Worm (Caenorhabditis elegans) whole organism, early embryonic: Measurements from ENCODE around the gene csc-1.

Source experiments
- B0310.2 ChIP-seq: sonication (generic microtip); optimal IDR thresholded peaks from 2 replicates; lab custom pipeline; 2016; ENCODE audit warnings: mild to moderate bottlenecking, missing genetic modification characterization, missing compliant biosample characterization
- F13C5.2 ChIP-seq: sonication (generic microtip); optimal IDR thresholded peaks from 2 replicates; lab custom pipeline; 2017; ENCODE audit warnings: mild to moderate bottlenecking, missing genetic modification characterization, inconsistent platforms, missing compliant biosample characterization
- aly-1 ChIP-seq: sonication (generic microtip); optimal IDR thresholded peaks from 2 replicates; lab custom pipeline; 2016; ENCODE audit warnings: missing genetic modification characterization, missing compliant biosample characterization
- ama-1 ChIP-seq: fragments of 150-350 bp; optimal IDR thresholded peaks from 2 replicates; lab custom pipeline; 2014
- ceh-36 ChIP-seq: sonication (generic microtip); optimal IDR thresholded peaks from 2 replicates; lab custom pipeline; 2016; ENCODE audit warnings: missing genetic modification characterization, inconsistent platforms, missing compliant biosample characterization
- flt-1 ChIP-seq: fragments of 200-800 bp; sonication (Bioruptor generic); IDR thresholded peaks from 2 replicates; pipeline ENCODE4 v1.3.6; 2022; ENCODE audit warnings: missing genetic modification characterization, missing compliant biosample characterization
- hmbx-1 ChIP-seq: sonication (generic microtip); optimal IDR thresholded peaks from 2 replicates; lab custom pipeline; 2016; ENCODE audit warnings: mild to moderate bottlenecking, missing genetic modification characterization, missing compliant biosample characterization
- hmg-4 ChIP-seq: fragments of 200-800 bp; sonication (Bioruptor generic); optimal IDR thresholded peaks from 2 replicates; lab custom pipeline; 2018; ENCODE audit warnings: mild to moderate bottlenecking, missing genetic modification characterization, missing compliant biosample characterization
- hnd-1 ChIP-seq: sonication (generic microtip); optimal IDR thresholded peaks from 2 replicates; lab custom pipeline; 2016; ENCODE audit warnings: missing genetic modification characterization, missing compliant biosample characterization
- pes-1 ChIP-seq: fragments of 200-800 bp; sonication (Bioruptor generic); IDR thresholded peaks from 2 replicates; pipeline ENCODE4 v1.3.6; 2022; ENCODE audit warnings: missing genetic modification reagents, missing genetic modification characterization, missing compliant biosample characterization
- sea-1 ChIP-seq: fragments of 200-800 bp; sonication (Bioruptor generic); conservative IDR thresholded peaks from 2 replicates; pipeline ENCODE4 v1.3.6; 2022; ENCODE audit warnings: missing genetic modification characterization, missing compliant biosample characterization
- tbx-11 ChIP-seq: fragments of 200-800 bp; sonication (Bioruptor generic); IDR thresholded peaks from 2 replicates; pipeline ENCODE4 v1.3.6; 2022; ENCODE audit warnings: missing genetic modification characterization, missing compliant biosample characterization
- tbx-37 ChIP-seq: fragments of 200-800 bp; sonication (Bioruptor generic); conservative IDR thresholded peaks from 2 replicates; pipeline ENCODE4 v1.3.6; 2022; ENCODE audit warnings: missing genetic modification reagents, missing genetic modification characterization, missing compliant biosample characterization
- tra-4 ChIP-seq: sonication (generic microtip); optimal IDR thresholded peaks from 2 replicates; lab custom pipeline; 2017; ENCODE audit warnings: missing genetic modification characterization, missing compliant biosample characterization

ce11 chrII:13547545-13547944 is 49.2 kb upstream of the csc-1 start, which contains the start of gene ddl-2:
- TF ChIP-seq ama-1 (lab: Kevin White, UChicago) (no peak), hmg-4 (GFP tag; lab: Kevin White, UChicago) (no peak), hnd-1 (no peak), aly-1 (tag; lab: Kevin White, UChicago) (no peak), tra-4 (tag; lab: Kevin White, UChicago) (no peak), tbx-37 (GFP tag; lab: Robert Waterston, UW) (no peak), hmbx-1 (tag; lab: Kevin White, UChicago) (no peak), flt-1 (GFP tag; lab: Robert Waterston, UW) (no peak), tbx-11 (GFP tag; lab: Robert Waterston, UW) (no peak), pes-1 (GFP tag; lab: Robert Waterston, UW) (no peak), F13C5.2 (no peak), B0310.2 (tag; lab: Kevin White, UChicago) (no peak), sea-1 (GFP tag; lab: Robert Waterston, UW) (no peak), ceh-36 (tag; lab: Kevin White, UChicago) (no peak)
